Worm (Caenorhabditis elegans) whole organism, mixed stage, embryonic: ENCODE data around the gene K11H12.1.
A peak's percentile ranks its signal among the peaks of the same experiment; 100 is the strongest.

Experiments
- M03D4.4 ChIP-seq: sonication (generic microtip); optimal IDR thresholded peaks from 2 replicates; lab custom pipeline; 2017; ENCODE audit warnings: mild to moderate bottlenecking, missing genetic modification characterization, missing compliant biosample characterization
- bed-3 ChIP-seq: fragments of 200-800 bp; sonication (Bioruptor generic); optimal IDR thresholded peaks from 3 replicates; lab custom pipeline; 2018; ENCODE audit warnings: mild to moderate bottlenecking, missing genetic modification characterization, moderate library complexity, missing compliant biosample characterization
- blmp-1 ChIP-seq: fragments of 150-350 bp; optimal IDR thresholded peaks from 2 replicates; lab custom pipeline; 2014; ENCODE audit warnings: missing biosample characterization, missing genetic modification characterization
- ceh-39 ChIP-seq: fragments of 150-350 bp; optimal IDR thresholded peaks from 2 replicates; lab custom pipeline; 2014; ENCODE audit warnings: missing biosample characterization, missing genetic modification characterization
- ceh-43 ChIP-seq: fragments of 200-800 bp; sonication (Bioruptor generic); optimal IDR thresholded peaks from 2 replicates; lab custom pipeline; 2018; ENCODE audit warnings: mild to moderate bottlenecking, missing genetic modification characterization, moderate library complexity, missing compliant biosample characterization
- ceh-83 ChIP-seq: fragments of 200-800 bp; sonication (Bioruptor generic); optimal IDR thresholded peaks from 2 replicates; lab custom pipeline; 2018; ENCODE audit warnings: mild to moderate bottlenecking, missing genetic modification characterization, missing compliant biosample characterization
- ces-1 ChIP-seq: fragments of 150-350 bp; optimal IDR thresholded peaks from 2 replicates; lab custom pipeline; 2014; ENCODE audit warnings: missing biosample characterization, missing genetic modification reagents, missing genetic modification characterization
- cnd-1 ChIP-seq: fragments of 200-800 bp; sonication (Bioruptor generic); optimal IDR thresholded peaks from 2 replicates; lab custom pipeline; 2018; ENCODE audit warnings: mild to moderate bottlenecking, missing genetic modification characterization, missing compliant biosample characterization
- drap-1 ChIP-seq: fragments of 200-800 bp; sonication (Bioruptor generic); optimal IDR thresholded peaks from 3 replicates; lab custom pipeline; 2018; ENCODE audit warnings: mild to moderate bottlenecking, missing genetic modification characterization, missing compliant biosample characterization
- elt-1 ChIP-seq: sonication (generic microtip); optimal IDR thresholded peaks from 2 replicates; lab custom pipeline; 2017; ENCODE audit warnings: missing genetic modification characterization, mild to moderate bottlenecking, missing compliant biosample characterization, antibody characterized with exemption, moderate library complexity, borderline replicate concordance; ENCODE audit not compliant: insufficient read depth
- elt-3 ChIP-seq: fragments of 150-350 bp; optimal IDR thresholded peaks from 2 replicates; lab custom pipeline; 2014; ENCODE audit warnings: missing biosample characterization, missing genetic modification characterization
- flh-1 ChIP-seq: fragments of 200-800 bp; sonication (Bioruptor generic); optimal IDR thresholded peaks from 2 replicates; lab custom pipeline; 2018; ENCODE audit warnings: mild to moderate bottlenecking, missing genetic modification characterization, moderate library complexity, missing compliant biosample characterization
- ham-2 ChIP-seq: fragments of 200-800 bp; sonication (Bioruptor generic); optimal IDR thresholded peaks from 2 replicates; lab custom pipeline; 2018; ENCODE audit warnings: mild to moderate bottlenecking, missing genetic modification characterization, missing compliant biosample characterization
- hlh-1 ChIP-seq: fragments of 150-350 bp; optimal IDR thresholded peaks from 2 replicates; lab custom pipeline; 2014; ENCODE audit warnings: missing biosample characterization, missing genetic modification reagents, missing genetic modification characterization
- lin-13 ChIP-seq: fragments of 150-350 bp; optimal IDR thresholded peaks from 2 replicates; lab custom pipeline; 2014; ENCODE audit warnings: missing biosample characterization, missing genetic modification characterization
- lin-32 ChIP-seq: fragments of 200-800 bp; sonication (Bioruptor generic); optimal IDR thresholded peaks from 2 replicates; lab custom pipeline; 2018; ENCODE audit warnings: mild to moderate bottlenecking, missing genetic modification characterization, missing compliant biosample characterization
- lsy-2 ChIP-seq: fragments of 150-350 bp; optimal IDR thresholded peaks from 2 replicates; lab custom pipeline; 2014; ENCODE audit warnings: missing biosample characterization, missing genetic modification characterization
- mab-5 ChIP-seq: fragments of 150-350 bp; optimal IDR thresholded peaks from 2 replicates; lab custom pipeline; 2014; ENCODE audit warnings: missing biosample characterization, missing genetic modification characterization
- mep-1 ChIP-seq: fragments of 150-350 bp; optimal IDR thresholded peaks from 2 replicates; lab custom pipeline; 2017; ENCODE audit warnings: missing biosample characterization, missing genetic modification reagents, missing genetic modification characterization, inconsistent platforms
- mls-2 ChIP-seq: sonication (generic microtip); optimal IDR thresholded peaks from 2 replicates; lab custom pipeline; 2016; ENCODE audit warnings: mild to moderate bottlenecking, missing genetic modification characterization, moderate library complexity, missing compliant biosample characterization
- nhr-12 ChIP-seq: fragments of 150-350 bp; optimal IDR thresholded peaks from 2 replicates; lab custom pipeline; 2014; ENCODE audit warnings: missing biosample characterization, missing genetic modification characterization
- nhr-2 ChIP-seq: fragments of 150-350 bp; optimal IDR thresholded peaks from 2 replicates; lab custom pipeline; 2014; ENCODE audit warnings: missing biosample characterization, missing genetic modification characterization
- nhr-237 ChIP-seq: fragments of 150-350 bp; optimal IDR thresholded peaks from 2 replicates; lab custom pipeline; 2014; ENCODE audit warnings: missing biosample characterization, missing genetic modification characterization
- nhr-28 ChIP-seq: fragments of 150-350 bp; optimal IDR thresholded peaks from 2 replicates; lab custom pipeline; 2014; ENCODE audit warnings: missing biosample characterization, missing genetic modification characterization
- nhr-76 ChIP-seq: sonication (generic microtip); optimal IDR thresholded peaks from 2 replicates; lab custom pipeline; 2017; ENCODE audit warnings: missing biosample characterization, missing genetic modification characterization
- pha-4 ChIP-seq: fragments of 150-350 bp; optimal IDR thresholded peaks from 2 replicates; lab custom pipeline; 2018; ENCODE audit warnings: missing biosample characterization, missing genetic modification reagents, missing genetic modification characterization
- sem-2 ChIP-seq: fragments of 200-800 bp; sonication (Bioruptor generic); optimal IDR thresholded peaks from 2 replicates; lab custom pipeline; 2018; ENCODE audit warnings: mild to moderate bottlenecking, missing genetic modification characterization, missing compliant biosample characterization
- snpc-4 ChIP-seq: fragments of 150-350 bp; optimal IDR thresholded peaks from 2 replicates; lab custom pipeline; 2014; ENCODE audit warnings: missing biosample characterization, missing genetic modification characterization
- sptf-1 ChIP-seq: sonication (generic microtip); optimal IDR thresholded peaks from 2 replicates; lab custom pipeline; 2017; ENCODE audit warnings: mild to moderate bottlenecking, missing genetic modification characterization, moderate library complexity, missing compliant biosample characterization
- tbx-8 ChIP-seq: fragments of 200-800 bp; sonication (Bioruptor generic); optimal IDR thresholded peaks from 2 replicates; lab custom pipeline; 2018; ENCODE audit warnings: mild to moderate bottlenecking, missing genetic modification characterization, moderate library complexity, missing compliant biosample characterization
- unc-120 ChIP-seq: sonication (generic microtip); optimal IDR thresholded peaks from 2 replicates; lab custom pipeline; 2017; ENCODE audit warnings: missing genetic modification characterization, missing compliant biosample characterization; ENCODE audit not compliant: poor library complexity, severe bottlenecking
- unc-39 ChIP-seq: fragments of 150-350 bp; optimal IDR thresholded peaks from 2 replicates; lab custom pipeline; 2014; ENCODE audit warnings: missing biosample characterization, missing genetic modification characterization
- unc-62 ChIP-seq: fragments of 150-350 bp; optimal IDR thresholded peaks from 2 replicates; lab custom pipeline; 2014; ENCODE audit warnings: missing biosample characterization, missing genetic modification reagents, missing genetic modification characterization
- zip-8 ChIP-seq: fragments of 150-350 bp; optimal IDR thresholded peaks from 2 replicates; lab custom pipeline; 2014; ENCODE audit warnings: missing biosample characterization, missing genetic modification characterization
- ztf-11 ChIP-seq: fragments of 150-350 bp; optimal IDR thresholded peaks from 2 replicates; lab custom pipeline; 2014; ENCODE audit warnings: missing biosample characterization, missing genetic modification characterization

K11H12.1 gene

DNA sequence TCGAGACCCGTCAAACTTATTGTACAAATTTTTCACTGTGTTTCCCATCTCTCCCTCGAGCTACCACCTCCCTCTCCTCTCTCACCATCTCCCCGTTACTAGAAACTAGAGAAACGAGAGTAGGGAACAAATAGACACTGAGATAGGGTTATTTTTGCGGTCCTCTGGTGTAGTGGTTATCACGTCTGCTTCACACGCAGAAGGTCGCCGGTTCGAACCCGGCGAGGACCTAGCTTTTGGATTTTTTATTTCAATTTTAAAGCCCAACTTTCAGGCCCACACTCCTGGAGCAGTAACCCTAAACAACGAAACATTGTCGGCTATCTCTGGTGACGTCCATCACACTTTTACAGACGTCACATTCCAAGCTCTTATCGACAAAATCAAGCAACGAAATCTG lies 32.9 kb downstream of the K11H12.1 start:
- TF ChIP-seq flh-1 (GFP tag; lab: Kevin White, UChicago) (peak; percentile 70), ceh-43 (GFP tag; lab: Kevin White, UChicago) (peak; percentile 74), tbx-8 (GFP tag; lab: Kevin White, UChicago) (peak; percentile 72), cnd-1 (tag; lab: Kevin White, UChicago) (peak; percentile 76), nhr-237 (tag; lab: Kevin White, UChicago) (peak; percentile 8), ztf-11 (tag; lab: Kevin White, UChicago) (peak; percentile 21), ces-1 (GFP tag; lab: Kevin White, UChicago) (peak; percentile 28), sem-2 (GFP tag; lab: Kevin White, UChicago) (peak; percentile 61), M03D4.4 (tag; lab: Kevin White, UChicago) (peak; percentile 86), blmp-1 (no peak), nhr-28 (tag; lab: Kevin White, UChicago) (peak; percentile 20), nhr-12 (no peak), sptf-1 (tag; lab: Kevin White, UChicago) (peak; percentile 91), drap-1 (GFP tag; lab: Kevin White, UChicago) (peak; percentile 82), unc-62 (GFP tag; lab: Kevin White, UChicago) (peak; percentile 5), ham-2 (GFP tag; lab: Kevin White, UChicago) (peak; percentile 68), unc-39 (tag; lab: Kevin White, UChicago) (no peak), zip-8 (tag; lab: Kevin White, UChicago) (no peak), mls-2 (peak; percentile 78), ceh-83 (peak; percentile 85), pha-4 (tag; lab: Kevin White, UChicago) (peak; percentile 26), lsy-2 (tag; lab: Kevin White, UChicago) (peak; percentile 2), bed-3 (GFP tag; lab: Kevin White, UChicago) (peak; percentile 69), snpc-4 (tag; lab: Kevin White, UChicago) (no peak), lin-13 (no peak), ceh-39 (tag; lab: Kevin White, UChicago) (no peak), mab-5 (no peak), unc-120 (peak; percentile 76), hlh-1 (tag; lab: Kevin White, UChicago) (no peak), mep-1 (tag; lab: Kevin White, UChicago) (peak; percentile 29), elt-3 (tag; lab: Kevin White, UChicago) (no peak), lin-32 (GFP tag; lab: Kevin White, UChicago) (peak; percentile 81), nhr-2 (tag; lab: Kevin White, UChicago) (no peak), nhr-76 (tag; lab: Kevin White, UChicago) (no peak), elt-1 (tag; lab: Kevin White, UChicago) (no peak)

ce11 chrIV:619766-620165 lies 33.5 kb downstream of the K11H12.1 start:
- TF ChIP-seq snpc-4 (tag; lab: Kevin White, UChicago) (no peak), cnd-1 (tag; lab: Kevin White, UChicago) (no peak), nhr-12 (no peak), lin-32 (GFP tag; lab: Kevin White, UChicago) (no peak), elt-1 (tag; lab: Kevin White, UChicago) (no peak), pha-4 (tag; lab: Kevin White, UChicago) (no peak), ces-1 (GFP tag; lab: Kevin White, UChicago) (no peak)

DNA sequence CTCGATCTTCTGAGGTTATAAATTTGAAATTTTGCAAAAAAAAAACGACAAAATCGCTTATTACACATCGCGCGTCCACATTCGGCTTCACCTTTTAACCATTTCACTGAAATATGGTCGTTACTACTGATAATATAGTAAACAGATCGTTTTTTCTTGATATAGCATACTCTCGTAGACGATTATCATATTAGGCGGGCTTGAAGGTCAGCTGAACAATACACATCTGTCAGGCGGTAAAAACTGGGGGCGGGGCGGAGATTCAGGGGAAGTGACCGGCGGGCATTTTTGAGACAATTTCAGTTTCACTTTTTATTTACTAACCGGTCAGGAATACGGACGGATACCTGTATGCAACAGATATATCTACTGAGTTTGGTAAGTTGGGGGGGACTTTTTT lies 38.0 kb downstream of the K11H12.1 start, which contains the start of gene C18H7.1:
Gene C18H7.1, plus strand, starts transcription at position 301 of the 400 bp plus-strand sequence.
- no peak for TF ChIP-seq ztf-11 (tag; lab: Kevin White, UChicago)
- no peak for TF ChIP-seq nhr-237 (tag; lab: Kevin White, UChicago)
- TF ChIP-seq mls-2, result no peak
- no peak for TF ChIP-seq flh-1 (GFP tag; lab: Kevin White, UChicago)
- TF ChIP-seq ces-1 (GFP tag; lab: Kevin White, UChicago), result no peak
- TF ChIP-seq lin-13, result no peak
- no peak for TF ChIP-seq cnd-1 (tag; lab: Kevin White, UChicago)
- TF ChIP-seq ceh-83, result no peak
- no peak for TF ChIP-seq lin-32 (GFP tag; lab: Kevin White, UChicago)
- no peak for TF ChIP-seq ceh-43 (GFP tag; lab: Kevin White, UChicago)
- TF ChIP-seq nhr-28 (tag; lab: Kevin White, UChicago), result no peak
- TF ChIP-seq bed-3 (GFP tag; lab: Kevin White, UChicago), result no peak
